Fruit fly (Drosophila melanogaster) Kc167 (cell line): ENCODE data around the gene CG10738.

Experiments
- Myc ChIP-seq: fragments of >200 bp; optimal IDR thresholded peaks from 2 replicates; lab custom pipeline; 2017; ENCODE audit warnings: missing external identifiers
- Sin3A ChIP-seq: fragments of >200 bp; optimal IDR thresholded peaks from 2 replicates; lab custom pipeline; 2018; ENCODE audit warnings: missing external identifiers
- h ChIP-seq: fragments of >200 bp; optimal IDR thresholded peaks from 3 replicates; lab custom pipeline; 2018; ENCODE audit warnings: missing external identifiers
- insv ChIP-seq: fragments of >200 bp; optimal IDR thresholded peaks from 3 replicates; lab custom pipeline; 2018; ENCODE audit warnings: missing external identifiers
- psq ChIP-seq: fragments of >200 bp; optimal IDR thresholded peaks from 2 replicates; lab custom pipeline; 2017; ENCODE audit warnings: missing external identifiers
- ttk ChIP-seq: sonication (Bioruptor generic); optimal IDR thresholded peaks from 2 replicates; lab custom pipeline; 2017; ENCODE audit warnings: missing external identifiers

CG10738 gene

DNA sequence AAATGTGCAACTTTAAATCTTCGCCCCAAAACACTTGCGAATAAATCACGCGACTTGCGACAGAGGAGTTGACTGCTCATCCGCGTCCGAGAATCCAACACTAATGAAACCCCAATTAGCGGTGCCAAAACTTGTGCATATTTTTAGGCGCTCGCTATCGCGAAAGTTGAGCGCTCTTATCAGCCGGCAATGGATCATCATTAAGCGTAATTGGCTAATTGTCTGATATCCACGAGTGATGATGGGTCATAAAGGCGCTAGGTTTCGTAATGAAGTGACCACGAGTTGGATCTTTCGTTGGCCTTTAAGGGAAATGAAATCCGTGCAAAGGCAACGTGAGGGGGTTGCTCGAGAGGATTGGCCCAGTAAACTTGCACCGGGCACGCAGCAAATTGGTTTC lies 4.2 kb downstream of the CG10738 start:
- TF ChIP-seq Sin3A (lab: Kevin White, UChicago), result no peak

DNA sequence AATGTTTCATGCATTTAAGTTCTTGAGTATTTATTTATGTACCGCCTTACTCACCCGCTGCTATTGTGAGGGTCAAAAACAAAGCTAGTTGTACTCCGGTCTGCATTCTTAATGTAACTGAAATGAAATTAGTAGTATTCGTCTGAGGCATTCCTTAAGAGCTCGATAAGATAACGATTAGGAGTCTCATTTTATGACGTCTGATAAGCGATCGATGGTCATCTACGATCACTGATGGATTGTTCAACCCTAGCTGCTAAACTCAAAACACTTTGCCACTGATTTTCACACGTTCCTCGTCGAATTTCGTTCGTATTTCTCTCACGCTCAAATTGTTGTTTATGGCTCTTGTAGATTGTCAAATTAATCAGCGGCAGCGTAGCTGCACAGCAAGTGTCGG lies 6.6 kb downstream of the CG10738 start, which contains the start of gene CG10116:
Gene CG10116, minus strand, starts transcription at position 106 of the 400 bp plus-strand sequence.
- TF ChIP-seq ttk (lab: Kevin White, UChicago) (no peak), h (lab: Kevin White, UChicago) (no peak)

DNA sequence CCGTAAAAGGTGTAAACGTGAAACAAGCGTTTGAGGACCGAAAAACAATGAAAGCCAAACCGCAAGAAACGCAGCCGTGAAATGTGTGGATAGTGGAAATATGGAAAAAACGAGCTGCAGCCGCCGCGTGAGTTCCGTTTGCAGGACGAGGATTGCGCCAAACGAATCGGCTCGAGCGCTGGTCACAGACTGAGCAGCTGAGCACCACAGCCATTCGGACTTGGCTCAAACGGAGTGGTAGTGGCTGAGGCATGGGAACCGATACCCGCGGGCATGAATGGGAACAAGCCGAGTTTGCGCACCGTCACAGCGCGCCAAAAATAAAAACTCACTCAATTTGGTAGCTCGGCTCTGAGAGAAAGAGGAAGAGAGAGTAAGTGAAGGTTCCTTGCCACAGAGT lies 24.0 kb downstream of the CG10738 start, which contains the start of gene CG10089:
Gene CG10089, minus strand, starts transcription at position 181 of the 400 bp plus-strand sequence.
- no peak for TF ChIP-seq Myc (lab: Kevin White, UChicago)
- no peak for TF ChIP-seq psq
- TF ChIP-seq h (lab: Kevin White, UChicago), result no peak
- TF ChIP-seq Sin3A (lab: Kevin White, UChicago), result no peak
- TF ChIP-seq ttk (lab: Kevin White, UChicago), result no peak
- TF ChIP-seq insv, result no peak

DNA sequence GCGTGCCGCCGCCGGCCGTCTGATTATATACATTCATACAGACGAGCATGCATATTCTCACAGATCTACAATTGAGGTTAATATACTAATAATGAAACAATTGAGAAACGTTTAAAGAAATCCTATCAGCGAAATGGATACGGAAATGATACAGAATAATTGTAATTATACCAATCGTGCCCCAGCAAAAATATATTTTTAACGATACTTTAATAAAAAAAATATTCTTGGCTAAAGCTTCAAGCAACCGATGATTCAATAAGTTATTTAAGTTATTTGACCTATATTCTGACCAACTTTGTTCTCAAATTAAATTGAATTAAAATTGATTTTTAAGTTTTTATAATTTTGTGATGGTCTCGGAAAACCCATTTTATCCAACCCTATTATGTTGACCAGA lies 25.5 kb downstream of the CG10738 start:
- TF ChIP-seq h (lab: Kevin White, UChicago) (no peak), Sin3A (lab: Kevin White, UChicago) (no peak), insv (no peak), ttk (lab: Kevin White, UChicago) (no peak), psq (no peak), Myc (lab: Kevin White, UChicago) (no peak)

DNA sequence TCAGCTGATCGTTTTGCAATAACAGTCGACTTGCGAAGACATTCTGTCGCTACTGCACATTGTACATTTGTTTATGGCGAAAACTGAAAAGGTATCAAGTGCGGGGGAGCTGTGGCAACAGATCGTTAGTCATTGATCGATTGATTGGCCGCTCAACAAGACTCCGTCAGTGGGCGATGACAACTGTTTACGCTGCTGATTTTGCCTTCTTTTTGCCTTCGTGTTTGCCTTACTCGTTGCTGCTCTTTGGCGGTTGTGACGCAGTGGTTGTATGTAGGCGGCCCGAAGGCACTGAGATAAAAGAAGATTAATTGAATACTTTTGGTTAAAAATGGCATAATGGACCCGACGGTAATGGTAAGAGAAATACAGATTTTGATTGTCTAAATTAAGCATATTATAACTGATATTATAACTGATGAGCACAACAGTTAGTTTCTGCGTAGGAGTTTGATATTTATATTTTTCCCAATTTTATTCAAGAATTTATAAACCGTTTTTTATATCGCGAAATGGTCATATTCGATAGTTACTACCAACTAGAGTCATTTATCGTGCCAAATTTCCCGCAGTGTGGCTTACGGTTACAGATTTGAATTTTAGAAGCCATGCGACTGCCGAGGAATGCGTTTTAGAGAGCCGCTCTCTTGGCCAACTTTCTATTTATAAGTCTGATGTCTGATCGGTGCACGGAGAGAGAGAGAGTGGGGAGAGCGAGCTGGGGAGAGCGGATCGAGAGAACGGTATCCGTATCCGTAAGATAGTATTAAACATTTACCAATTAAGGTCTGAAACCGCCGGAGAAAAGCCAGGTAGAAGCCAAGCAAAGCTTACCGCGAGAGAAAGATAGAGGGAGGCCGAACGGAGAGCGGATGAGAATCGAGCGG lies 26.2 kb downstream of the CG10738 start:
- no peak for TF ChIP-seq insv
- no peak for TF ChIP-seq Sin3A (lab: Kevin White, UChicago)
- no peak for TF ChIP-seq Myc (lab: Kevin White, UChicago)
- no peak for TF ChIP-seq ttk (lab: Kevin White, UChicago)
- TF ChIP-seq h (lab: Kevin White, UChicago), result no peak
- TF ChIP-seq psq, result no peak

DNA sequence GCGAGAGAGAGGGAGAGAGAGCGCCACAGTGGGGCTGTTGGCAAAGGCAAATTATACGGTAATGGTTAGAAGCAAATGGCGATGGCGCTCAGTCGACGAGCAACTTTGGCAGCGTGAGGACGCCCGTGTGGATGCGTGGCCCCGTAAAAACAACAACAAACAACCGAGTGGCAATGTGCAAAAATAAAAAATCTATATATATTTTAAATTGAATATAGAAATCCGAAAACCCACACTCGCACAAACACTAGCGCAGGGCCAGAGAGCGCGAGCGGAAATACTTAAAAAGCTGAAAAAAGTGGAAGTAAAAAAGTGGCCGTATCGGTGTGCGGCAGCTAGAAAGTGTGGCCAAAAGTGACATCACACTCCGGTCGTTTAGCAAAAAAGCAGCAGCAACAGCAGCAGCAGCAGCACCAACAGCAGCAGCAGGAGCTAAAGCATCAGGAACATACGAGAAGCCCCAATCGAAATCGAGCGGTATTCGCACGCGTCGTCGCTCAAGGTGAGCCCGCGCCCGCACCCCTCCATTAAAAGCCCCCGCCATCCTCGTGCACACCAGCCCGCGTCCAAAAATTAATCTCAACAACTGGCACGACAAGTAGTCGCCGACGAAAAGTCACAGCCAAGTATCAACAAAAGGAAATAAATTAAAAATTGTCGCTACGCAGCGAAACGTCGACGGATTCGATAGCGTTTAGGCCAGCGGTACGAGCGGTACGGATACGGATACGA lies 27.0 kb downstream of the CG10738 start, which contains the start of gene stv:
Gene stv, plus strand, starts transcription at position 89 of the 732 bp plus-strand sequence.
- no peak for TF ChIP-seq h (lab: Kevin White, UChicago)
- no peak for TF ChIP-seq Myc (lab: Kevin White, UChicago)
- no peak for TF ChIP-seq insv
- no peak for TF ChIP-seq ttk (lab: Kevin White, UChicago)
- no peak for TF ChIP-seq psq
- no peak for TF ChIP-seq Sin3A (lab: Kevin White, UChicago)

DNA sequence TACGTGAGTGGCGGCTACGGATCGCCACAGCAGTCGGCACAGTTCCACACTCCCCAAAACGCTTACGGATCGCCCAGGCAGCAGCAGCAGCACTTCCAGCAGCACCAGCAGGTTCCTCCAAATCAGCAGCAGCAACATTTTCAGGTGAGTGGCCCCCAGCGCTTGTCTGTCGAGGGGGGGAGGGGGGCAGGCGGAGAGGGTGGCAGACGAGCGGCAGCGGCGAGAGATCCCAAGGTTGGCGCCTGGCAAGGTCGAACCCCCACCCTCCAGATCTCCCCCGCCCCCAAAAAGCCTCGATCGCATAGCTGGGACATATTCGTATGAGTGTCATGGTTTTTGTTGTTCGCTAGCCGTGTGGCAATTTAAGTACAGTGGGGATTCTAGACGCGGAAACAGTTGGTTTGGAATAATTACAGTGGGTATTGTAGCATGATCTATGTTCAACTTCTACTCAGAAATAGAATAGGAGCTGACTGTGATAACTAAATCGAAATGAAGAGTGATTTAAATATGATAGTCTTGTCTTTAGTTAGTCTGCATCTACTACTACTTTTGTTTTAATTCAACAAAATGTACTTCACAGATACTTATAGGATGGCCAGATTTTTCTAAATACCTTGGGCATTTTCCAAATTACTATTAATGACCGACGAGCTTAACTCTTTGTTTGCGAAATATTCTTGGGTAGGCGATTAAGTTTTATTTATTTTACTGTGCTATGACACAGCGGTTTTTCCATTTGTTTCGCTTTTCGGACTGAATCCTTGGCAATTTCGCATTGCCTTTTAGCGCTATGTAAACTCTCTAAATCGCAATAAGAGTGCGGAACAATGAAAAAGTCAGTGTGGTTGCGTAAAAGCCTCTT lies 28.0 kb downstream of the CG10738 start:
- TF ChIP-seq psq (no peak), insv (no peak), h (lab: Kevin White, UChicago) (no peak), ttk (lab: Kevin White, UChicago) (no peak), Myc (lab: Kevin White, UChicago) (no peak), Sin3A (lab: Kevin White, UChicago) (no peak)

DNA sequence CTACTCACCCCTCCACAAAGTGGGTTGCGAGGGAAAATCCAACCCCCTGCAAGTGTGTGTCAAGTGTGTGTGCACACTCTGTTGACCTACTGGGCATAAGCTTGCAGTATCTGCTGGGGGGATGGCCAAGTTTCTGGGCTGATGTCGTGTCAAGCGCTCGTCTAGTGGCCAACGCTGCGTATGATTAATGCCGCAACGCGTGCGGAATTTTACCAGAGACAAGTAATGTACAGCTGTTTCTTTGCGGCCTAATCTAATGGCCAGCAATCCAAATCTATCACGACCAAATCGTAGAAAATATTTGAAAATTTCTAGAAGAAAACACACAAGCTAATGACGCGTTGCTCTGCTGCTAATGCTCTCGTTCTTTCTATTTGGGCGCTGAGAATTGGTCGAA lies 28.6 kb downstream of the CG10738 start:
- no peak for TF ChIP-seq insv
- no peak for TF ChIP-seq ttk (lab: Kevin White, UChicago)
- no peak for TF ChIP-seq h (lab: Kevin White, UChicago)
- TF ChIP-seq psq, result no peak
- no peak for TF ChIP-seq Sin3A (lab: Kevin White, UChicago)

DNA sequence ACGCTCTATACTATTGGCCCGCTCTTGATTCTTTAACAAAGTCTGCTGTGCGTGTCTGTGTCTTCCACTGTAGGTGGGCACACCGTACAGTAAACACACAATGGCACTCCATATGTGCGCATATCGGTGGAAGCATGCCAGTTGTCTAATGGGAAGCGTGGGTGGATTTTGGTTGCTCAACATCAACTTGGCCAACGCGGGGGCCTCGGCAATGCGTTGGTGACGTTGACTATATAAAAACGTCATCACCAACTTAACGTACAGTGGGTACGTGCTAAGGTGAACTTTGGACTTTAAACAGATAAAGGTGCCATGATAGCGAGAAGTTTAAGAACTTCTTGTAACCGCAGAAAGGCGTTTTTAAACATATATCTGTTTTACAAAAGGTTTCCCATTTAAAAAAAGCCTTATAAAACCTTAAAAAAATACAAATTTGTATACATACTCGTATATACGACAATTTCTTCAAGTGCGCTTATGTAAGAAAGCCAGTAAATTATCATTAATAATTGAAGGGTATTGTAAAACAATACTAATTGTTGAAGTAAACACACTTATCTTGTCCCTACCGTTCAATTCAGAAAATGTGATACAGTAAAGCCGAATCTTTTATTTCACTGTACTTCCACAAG lies 29.2 kb downstream of the CG10738 start:
- TF ChIP-seq Sin3A (lab: Kevin White, UChicago) (no peak), h (lab: Kevin White, UChicago) (no peak), insv (no peak), ttk (lab: Kevin White, UChicago) (no peak), Myc (lab: Kevin White, UChicago) (no peak), psq (no peak)

DNA sequence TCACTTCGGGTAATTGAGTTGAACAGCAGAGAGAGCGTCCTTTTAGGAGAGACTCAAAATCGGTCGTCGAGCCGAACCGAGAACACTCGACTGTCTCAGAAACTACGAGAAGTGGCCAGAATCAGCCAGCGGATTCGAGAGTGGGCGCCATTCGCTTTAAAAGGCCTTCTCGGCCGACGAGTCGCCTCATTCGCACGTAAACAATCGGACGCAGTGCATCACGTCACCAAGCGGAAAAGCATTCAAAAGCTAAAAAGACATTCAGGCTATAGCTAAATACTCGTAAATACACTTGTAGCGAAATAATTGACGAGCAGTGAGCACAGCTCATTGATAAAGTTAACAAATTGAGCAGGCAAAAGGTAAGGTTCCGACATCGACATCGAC lies 29.7 kb downstream of the CG10738 start:
- TF ChIP-seq Myc (lab: Kevin White, UChicago) (no peak), ttk (lab: Kevin White, UChicago) (no peak), insv (no peak), Sin3A (lab: Kevin White, UChicago) (no peak)
